Worm (Caenorhabditis elegans): ENCODE data around the gene itm-2.
A peak's percentile ranks its signal among the peaks of the same experiment; 100 is the strongest.

itm-2 gene

ce11 chrX:5451706-5452105 lies 6.7 kb downstream of the itm-2 start:
- TF ChIP-seq lin-39 (tag; optimal IDR thresholded peaks at IDR 0.05) (no peak), lin-14 (GFP tag; optimal IDR thresholded peaks at IDR 0.05) (peak; percentile 23)

ce11 chrX:5455107-5455506 lies 10.1 kb downstream of the itm-2 start:
- TF ChIP-seq nhr-90 (tag; optimal IDR thresholded peaks at IDR 0.05; ENCODE audit: poor library complexity), result no peak
- TF ChIP-seq unc-62 (GFP tag; optimal IDR thresholded peaks at IDR 0.05), result no peak
- no peak for TF ChIP-seq fkh-10 (GFP tag; optimal IDR thresholded peaks at IDR 0.05)
- TF ChIP-seq Y116A8C.19 (tag; optimal IDR thresholded peaks at IDR 0.05; ENCODE audit: borderline replicate concordance), result no peak
- no peak for TF ChIP-seq jun-1 (tag; optimal IDR thresholded peaks at IDR 0.05)
- TF ChIP-seq blmp-1 (tag; optimal IDR thresholded peaks at IDR 0.05), result no peak
- no peak for TF ChIP-seq unc-98 (GFP tag; IDR thresholded peaks at IDR 0.05)
- TF ChIP-seq pax-3 (tag; optimal IDR thresholded peaks at IDR 0.05), result no peak
- TF ChIP-seq sptf-1 (tag; optimal IDR thresholded peaks at IDR 0.05), result no peak
- no peak for TF ChIP-seq C04F5.9 (tag; optimal IDR thresholded peaks at IDR 0.05)
- TF ChIP-seq hlh-17 (GFP tag; optimal IDR thresholded peaks at IDR 0.05; ENCODE audit: borderline replicate concordance), result no peak
- no peak for TF ChIP-seq lin-15B (tag; optimal IDR thresholded peaks at IDR 0.05)
- no peak for TF ChIP-seq tlp-1 (tag; optimal IDR thresholded peaks at IDR 0.05)
- TF ChIP-seq ztf-11 (tag; optimal IDR thresholded peaks at IDR 0.05), result no peak
- TF ChIP-seq tbx-2 (tag; optimal IDR thresholded peaks at IDR 0.05), result no peak

ce11 chrX:5457184-5457583 lies 12.2 kb downstream of the itm-2 start:
- TF ChIP-seq vab-15 (tag; optimal IDR thresholded peaks at IDR 0.05) (no peak), ceh-82 (tag; optimal IDR thresholded peaks at IDR 0.05) (no peak), hlh-4 (tag; optimal IDR thresholded peaks at IDR 0.05) (no peak), blmp-1 (tag; optimal IDR thresholded peaks at IDR 0.05) (peak; percentile 52), tlp-1 (tag; optimal IDR thresholded peaks at IDR 0.05) (no peak)

- TF ChIP-seq efl-1 (optimal IDR thresholded peaks at IDR 0.05), result no peak
- TF ChIP-seq efl-1 (GFP tag; optimal IDR thresholded peaks at IDR 0.05 in 1 of 2), result peak in 1 of 2 experiments; percentile 65
- TF ChIP-seq F16B12.6 (tag; optimal IDR thresholded peaks at IDR 0.05), result no peak
Observed at ce11 chrX:5458043-5458442, 13.1 kb downstream of the itm-2 start.

- TF ChIP-seq efl-1 (optimal IDR thresholded peaks at IDR 0.05) (no peak), efl-1 (GFP tag; optimal IDR thresholded peaks at IDR 0.05 in 1 of 2) (peak in 1 of 2 experiments; percentile 43), mef-2 (tag; optimal IDR thresholded peaks at IDR 0.05) (no peak)
Observed at ce11 chrX:5458750-5459149, 13.8 kb downstream of the itm-2 start.

- no peak for TF ChIP-seq nhr-85 (tag)
- no peak for TF ChIP-seq sox-4 (tag; optimal IDR thresholded peaks at IDR 0.05)
- no peak for TF ChIP-seq lin-15B (tag; optimal IDR thresholded peaks at IDR 0.05)
- TF ChIP-seq unc-62 (GFP tag; optimal IDR thresholded peaks at IDR 0.05), result no peak
- TF ChIP-seq ceh-8 (GFP tag; optimal IDR thresholded peaks at IDR 0.05), result no peak
- no peak for TF ChIP-seq ceh-90 (tag; optimal IDR thresholded peaks at IDR 0.05)
- no peak for TF ChIP-seq grh-1 (GFP tag; IDR thresholded peaks at IDR 0.05)
- TF ChIP-seq nhr-12 (tag; optimal IDR thresholded peaks at IDR 0.05), result no peak
- no peak for TF ChIP-seq unc-30 (tag; optimal IDR thresholded peaks at IDR 0.05)
- no peak for TF ChIP-seq tlp-1 (tag; optimal IDR thresholded peaks at IDR 0.05)
- no peak for TF ChIP-seq ztf-11 (tag; optimal IDR thresholded peaks at IDR 0.05)
Observed at ce11 chrX:5460930-5461329, 16.0 kb downstream of the itm-2 start, which contains the start of gene ddr-1. Gene ddr-1 (plus strand): TSS chrX:5461230.

- TF ChIP-seq elt-2 (tag; optimal IDR thresholded peaks at IDR 0.05) (peak; percentile 71), nhr-77 (tag; optimal IDR thresholded peaks at IDR 0.05) (no peak)
Observed at ce11 chrX:5465631-5466030, 20.7 kb downstream of the itm-2 start.
